Worm (Caenorhabditis elegans): ENCODE results near the gene nlp-23.

Gene nlp-23

ce11 chrX:2368042-2368814 is 25.5 kb upstream of the nlp-23 start:
- no peak for TF ChIP-seq aha-1 (tag; optimal IDR thresholded peaks at IDR 0.05)
- TF ChIP-seq snpc-4 (tag; optimal IDR thresholded peaks at IDR 0.05) = no peak
- no peak for TF ChIP-seq dsc-1 (tag; optimal IDR thresholded peaks at IDR 0.05)
- TF ChIP-seq efl-3 (GFP tag; optimal IDR thresholded peaks at IDR 0.05) = no peak
- TF ChIP-seq rnt-1 (tag; optimal IDR thresholded peaks at IDR 0.05) = no peak
- no peak for TF ChIP-seq efl-1 (optimal IDR thresholded peaks at IDR 0.05)
- no peak for TF ChIP-seq efl-1 (GFP tag; optimal IDR thresholded peaks at IDR 0.05 in 1 of 2)
- peak; percentile 69 for TF ChIP-seq grh-1 (GFP tag; IDR thresholded peaks at IDR 0.05)
- no peak for TF ChIP-seq fkh-8 (tag; optimal IDR thresholded peaks at IDR 0.05)
- TF ChIP-seq pag-3 (tag; optimal IDR thresholded peaks at IDR 0.05; ENCODE audit: borderline replicate concordance, insufficient read depth) = no peak
- TF ChIP-seq swsn-7 (tag; optimal IDR thresholded peaks at IDR 0.05) = no peak
- peak; percentile 37 for TF ChIP-seq nhr-20 (tag; optimal IDR thresholded peaks at IDR 0.05)
- TF ChIP-seq lin-14 (GFP tag; optimal IDR thresholded peaks at IDR 0.05) = peak; percentile 82
- TF ChIP-seq nhr-76 (tag; optimal IDR thresholded peaks at IDR 0.05) = no peak
- TF ChIP-seq aly-2 (tag; optimal IDR thresholded peaks at IDR 0.05) = no peak
- peak; percentile 24 for TF ChIP-seq nhr-90 (tag; optimal IDR thresholded peaks at IDR 0.05; ENCODE audit: poor library complexity)
- peak; percentile 34 for TF ChIP-seq snu-23 (GFP tag; optimal IDR thresholded peaks at IDR 0.05)
- peak; percentile 13 for TF ChIP-seq nhr-47 (tag; optimal IDR thresholded peaks at IDR 0.05)
- TF ChIP-seq hpl-2 (GFP tag; optimal IDR thresholded peaks at IDR 0.05) = no peak
- TF ChIP-seq mdl-1 (tag; optimal IDR thresholded peaks at IDR 0.05) = peak in 1 of 2 experiments; percentile 6
- no peak for TF ChIP-seq C16A3.4 (tag; optimal IDR thresholded peaks at IDR 0.05)
- TF ChIP-seq ets-5 (GFP tag; IDR thresholded peaks at IDR 0.05) = no peak
- no peak for TF ChIP-seq ztf-11 (tag; optimal IDR thresholded peaks at IDR 0.05)
- TF ChIP-seq nhr-237 (tag; optimal IDR thresholded peaks at IDR 0.05) = no peak
- TF ChIP-seq ceh-8 (GFP tag; optimal IDR thresholded peaks at IDR 0.05) = no peak
- peak in 1 of 2 experiments; percentile 21 for TF ChIP-seq lin-35 (GFP tag; optimal IDR thresholded peaks at IDR 0.05)
- no peak for TF ChIP-seq lin-15B (tag; optimal IDR thresholded peaks at IDR 0.05)
- TF ChIP-seq alr-1 (tag; optimal IDR thresholded peaks at IDR 0.05; ENCODE audit: borderline replicate concordance) = no peak
- TF ChIP-seq unc-30 (tag; optimal IDR thresholded peaks at IDR 0.05) = no peak
- TF ChIP-seq mep-1 (tag; optimal IDR thresholded peaks at IDR 0.05) = no peak
- no peak for TF ChIP-seq irx-1 (tag; optimal IDR thresholded peaks at IDR 0.05)
- TF ChIP-seq unc-62 (GFP tag; optimal IDR thresholded peaks at IDR 0.05) = no peak
- TF ChIP-seq elt-3 (tag; optimal IDR thresholded peaks at IDR 0.05) = peak in 2 of 6 experiments; percentile 28 to 38
- TF ChIP-seq pax-3 (tag; optimal IDR thresholded peaks at IDR 0.05) = no peak
- TF ChIP-seq nhr-28 (tag; optimal IDR thresholded peaks at IDR 0.05) = no peak
- TF ChIP-seq tbx-2 (tag; optimal IDR thresholded peaks at IDR 0.05) = peak; percentile 35
- TF ChIP-seq nhr-84 (tag; optimal IDR thresholded peaks at IDR 0.05) = no peak
- no peak for TF ChIP-seq ces-1 (GFP tag; optimal IDR thresholded peaks at IDR 0.05)
- no peak for TF ChIP-seq fkh-10 (GFP tag; optimal IDR thresholded peaks at IDR 0.05)
- TF ChIP-seq ceh-63 (GFP tag; optimal IDR thresholded peaks at IDR 0.05) = no peak
- no peak for TF ChIP-seq F16B12.6 (tag; optimal IDR thresholded peaks at IDR 0.05)
- TF ChIP-seq blmp-1 (tag; optimal IDR thresholded peaks at IDR 0.05) = peak; percentile 93
- no peak for TF ChIP-seq nhr-11 (tag; optimal IDR thresholded peaks at IDR 0.05)
- TF ChIP-seq ceh-82 (tag; optimal IDR thresholded peaks at IDR 0.05) = no peak
- no peak for TF ChIP-seq sptf-1 (tag; optimal IDR thresholded peaks at IDR 0.05)
- no peak for TF ChIP-seq hlh-4 (tag; optimal IDR thresholded peaks at IDR 0.05)
- TF ChIP-seq fos-1 (tag; optimal IDR thresholded peaks at IDR 0.05) = peak; percentile 3
- TF ChIP-seq sox-4 (tag; optimal IDR thresholded peaks at IDR 0.05) = no peak
- TF ChIP-seq hlh-17 (GFP tag; optimal IDR thresholded peaks at IDR 0.05; ENCODE audit: borderline replicate concordance) = no peak
- no peak for TF ChIP-seq vab-15 (tag; optimal IDR thresholded peaks at IDR 0.05)
- no peak for TF ChIP-seq ztf-4 (tag; optimal IDR thresholded peaks at IDR 0.05)
- TF ChIP-seq ama-1 (optimal IDR thresholded peaks at IDR 0.05) = no peak

Data from whole organism, L1 larva.